Worm (Caenorhabditis elegans): Measurements from ENCODE around the gene W06B4.2.

Gene W06B4.2

DNA sequence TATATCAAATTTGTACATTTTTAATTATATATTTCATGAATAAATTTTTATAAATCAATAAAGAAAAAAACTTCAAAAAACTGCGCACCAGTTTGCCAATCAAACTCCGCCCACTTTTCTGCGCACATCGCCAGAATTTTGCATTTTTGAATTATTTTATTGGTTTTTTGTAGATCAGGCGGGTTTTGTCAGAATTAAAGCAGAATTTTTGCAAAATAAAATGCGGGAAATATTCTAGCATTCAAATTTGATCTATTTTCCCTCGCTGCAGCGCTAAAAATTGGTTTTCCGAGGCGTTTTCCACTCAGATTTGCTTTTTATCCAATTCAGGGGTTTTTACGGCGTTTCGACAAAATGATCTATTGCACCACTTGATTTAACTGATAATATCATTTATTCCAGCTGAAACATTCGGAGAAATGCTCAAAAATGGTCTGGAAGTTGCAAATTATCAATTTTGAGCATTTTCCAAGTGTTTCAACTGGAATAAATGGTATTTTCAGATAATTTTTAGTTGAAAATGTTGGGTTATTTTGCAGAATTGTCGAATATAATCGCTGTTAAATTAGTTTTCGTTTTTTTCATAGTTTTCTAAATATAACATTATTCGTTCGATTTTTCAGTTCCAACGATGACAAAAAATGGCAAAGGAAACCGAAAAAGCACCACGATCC lies 3.1 kb downstream of the W06B4.2 start, which contains the start of gene W06B4.1:
Gene W06B4.1 (plus strand): TSS at position 624 of the 674 bp plus-strand sequence.
- TF ChIP-seq egl-5 (tag; optimal IDR thresholded peaks at IDR 0.05) (no peak), fos-1 (tag; optimal IDR thresholded peaks at IDR 0.05) (no peak)

DNA sequence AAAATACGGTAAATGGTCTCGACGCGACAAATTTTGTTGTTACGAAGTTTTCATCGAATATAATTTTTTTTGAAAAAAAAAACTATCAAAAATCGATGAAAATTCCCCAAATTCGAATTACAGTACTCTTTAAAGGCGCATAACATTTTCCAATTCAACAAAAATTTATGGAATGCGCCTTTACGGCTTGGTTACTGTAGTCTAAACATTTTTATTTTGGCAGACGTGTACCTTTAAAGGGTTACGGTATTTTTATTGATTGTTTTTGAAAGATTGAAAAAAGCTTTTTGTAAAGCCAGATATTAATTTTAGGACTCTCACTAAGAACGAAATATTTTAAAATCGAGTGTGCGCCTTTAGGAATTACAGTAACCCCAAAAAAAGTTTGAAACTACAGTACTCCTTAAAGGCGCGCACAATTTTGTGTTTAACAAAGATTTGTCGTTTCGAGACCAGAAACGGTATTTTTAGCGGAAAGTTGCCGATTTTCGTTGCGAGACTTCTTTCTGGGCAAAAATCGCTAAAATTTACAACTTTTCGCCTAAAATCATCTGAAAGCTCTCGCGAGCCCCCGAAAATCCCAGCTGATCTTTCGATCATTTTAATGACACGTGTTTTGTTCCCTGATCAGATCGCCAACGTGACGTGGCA lies 6.2 kb downstream of the W06B4.2 start:
- TF ChIP-seq lin-39 (tag; optimal IDR thresholded peaks at IDR 0.05) (no peak), nhr-11 (tag; optimal IDR thresholded peaks at IDR 0.05) (no peak), egl-5 (tag; optimal IDR thresholded peaks at IDR 0.05) (no peak), ceh-28 (tag; optimal IDR thresholded peaks at IDR 0.05) (no peak), hmg-11 (tag; optimal IDR thresholded peaks at IDR 0.05) (no peak), pha-4 (tag; optimal IDR thresholded peaks at IDR 0.05) (no peak), fkh-2 (tag; optimal IDR thresholded peaks at IDR 0.05) (no peak), skn-1 (tag; optimal IDR thresholded peaks at IDR 0.05) (no peak), lsy-12 (tag; optimal IDR thresholded peaks at IDR 0.05) (no peak), snpc-4 (tag; optimal IDR thresholded peaks at IDR 0.05) (no peak), nhr-12 (tag; optimal IDR thresholded peaks at IDR 0.05) (no peak), nhr-25 (tag; optimal IDR thresholded peaks at IDR 0.05) (no peak), fos-1 (tag; optimal IDR thresholded peaks at IDR 0.05) (no peak), sea-2 (GFP tag; optimal IDR thresholded peaks at IDR 0.05) (no peak), elt-3 (tag; optimal IDR thresholded peaks at IDR 0.05) (no peak)

- TF ChIP-seq ztf-4 (tag; optimal IDR thresholded peaks at IDR 0.05), result no peak
- no peak for TF ChIP-seq fkh-10 (GFP tag; optimal IDR thresholded peaks at IDR 0.05)
- no peak for TF ChIP-seq daf-12 (tag; optimal IDR thresholded peaks at IDR 0.05)
- no peak for TF ChIP-seq egl-27 (tag; optimal IDR thresholded peaks at IDR 0.05)
- TF ChIP-seq nhr-43 (tag; optimal IDR thresholded peaks at IDR 0.05; ENCODE audit: poor library complexity, severe bottlenecking), result no peak
- no peak for TF ChIP-seq nhr-12 (tag; optimal IDR thresholded peaks at IDR 0.05)
These were observed 10.3 kb downstream of the W06B4.2 start, which contains the start of gene T05C1.1 for ce11 chrII:4478303-4478702. Gene T05C1.1 (plus strand): TSS chrII:4478603.

DNA sequence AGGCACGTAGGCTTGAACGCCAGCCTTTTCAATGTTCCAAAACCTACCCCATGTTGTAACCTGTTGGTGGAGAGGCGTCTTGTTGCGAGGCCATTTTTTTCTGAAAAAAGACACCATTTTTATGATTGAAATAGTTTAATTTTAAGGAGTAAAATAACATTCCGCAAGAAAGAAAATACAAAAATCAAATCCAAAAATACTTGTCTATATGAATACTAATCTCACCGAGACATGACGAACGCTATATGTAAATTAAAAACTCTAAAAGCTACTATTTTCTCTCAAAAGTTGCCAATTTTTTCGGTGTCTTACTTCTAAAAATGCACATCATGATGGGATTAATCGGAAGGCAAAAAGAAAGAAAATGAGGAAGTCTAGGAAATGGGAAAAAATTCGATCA lies 14.1 kb downstream of the W06B4.2 start, which contains the start of gene T05C1.2:
Gene T05C1.2 (minus strand): TSS at position 101 of the 400 bp plus-strand sequence.
- no peak for TF ChIP-seq snpc-4 (tag; optimal IDR thresholded peaks at IDR 0.05)
- TF ChIP-seq sea-2 (GFP tag; optimal IDR thresholded peaks at IDR 0.05), result no peak
- TF ChIP-seq egl-27 (tag; optimal IDR thresholded peaks at IDR 0.05), result no peak
- TF ChIP-seq nfya-1 (tag; optimal IDR thresholded peaks at IDR 0.05; ENCODE audit: insufficient read depth), result no peak
- no peak for TF ChIP-seq elt-3 (tag; optimal IDR thresholded peaks at IDR 0.05)
- no peak for TF ChIP-seq daf-12 (tag; optimal IDR thresholded peaks at IDR 0.05)
- TF ChIP-seq lsy-12 (tag; optimal IDR thresholded peaks at IDR 0.05), result no peak
- no peak for TF ChIP-seq ceh-16 (tag; optimal IDR thresholded peaks at IDR 0.05)
- TF ChIP-seq zag-1 (tag; optimal IDR thresholded peaks at IDR 0.05), result no peak
- TF ChIP-seq lin-15B (tag; optimal IDR thresholded peaks at IDR 0.05), result no peak
- TF ChIP-seq ceh-28 (tag; optimal IDR thresholded peaks at IDR 0.05), result no peak
- no peak for TF ChIP-seq lin-39 (tag; optimal IDR thresholded peaks at IDR 0.05)
- TF ChIP-seq ceh-9 (tag; optimal IDR thresholded peaks at IDR 0.05), result no peak
- TF ChIP-seq ZK546.5 (tag; optimal IDR thresholded peaks at IDR 0.05), result no peak
- no peak for TF ChIP-seq nhr-76 (tag; optimal IDR thresholded peaks at IDR 0.05)
- no peak for TF ChIP-seq aly-2 (tag; optimal IDR thresholded peaks at IDR 0.05)
- no peak for TF ChIP-seq ztf-11 (tag; optimal IDR thresholded peaks at IDR 0.05)
- no peak for TF ChIP-seq mml-1 (tag; optimal IDR thresholded peaks at IDR 0.05)
- no peak for TF ChIP-seq unc-39 (tag; optimal IDR thresholded peaks at IDR 0.05)
- no peak for TF ChIP-seq nhr-12 (tag; optimal IDR thresholded peaks at IDR 0.05)

DNA sequence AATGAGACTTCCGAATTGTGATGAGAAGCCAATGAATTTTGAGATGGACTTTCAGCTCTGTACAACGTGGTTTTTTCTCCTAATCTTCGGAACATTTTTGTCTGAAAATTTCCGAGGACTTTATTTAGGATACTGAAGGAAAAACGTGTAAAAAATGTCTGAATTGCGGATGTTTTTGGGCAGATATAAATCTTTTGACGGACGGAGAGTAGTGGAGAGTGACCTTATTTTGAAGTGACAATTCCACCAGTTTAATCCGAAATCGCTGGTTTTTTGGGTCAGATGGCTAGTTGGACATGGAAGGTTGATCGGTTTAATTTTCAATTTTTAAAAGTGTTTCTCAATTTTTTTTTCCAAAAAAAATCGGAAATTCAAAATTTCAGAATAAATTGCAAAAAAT lies 21.3 kb downstream of the W06B4.2 start, which contains the start of gene T05C1.3:
Gene T05C1.3 (minus strand): TSS at position 101 of the 400 bp plus-strand sequence.
- TF ChIP-seq ztf-11 (tag; optimal IDR thresholded peaks at IDR 0.05), result no peak
- TF ChIP-seq skn-1 (tag; optimal IDR thresholded peaks at IDR 0.05), result no peak
- TF ChIP-seq nhr-43 (tag; optimal IDR thresholded peaks at IDR 0.05; ENCODE audit: poor library complexity, severe bottlenecking), result no peak
- no peak for TF ChIP-seq ama-1 (optimal IDR thresholded peaks at IDR 0.05)
- no peak for TF ChIP-seq ceh-16 (tag; optimal IDR thresholded peaks at IDR 0.05)
- no peak for TF ChIP-seq nhr-12 (tag; optimal IDR thresholded peaks at IDR 0.05)
- no peak for TF ChIP-seq ceh-28 (tag; optimal IDR thresholded peaks at IDR 0.05)
- TF ChIP-seq lin-15B (tag; optimal IDR thresholded peaks at IDR 0.05), result no peak
- TF ChIP-seq tbx-2 (tag; optimal IDR thresholded peaks at IDR 0.05), result no peak
- no peak for TF ChIP-seq elt-2 (tag; optimal IDR thresholded peaks at IDR 0.05)
- TF ChIP-seq pqm-1 (tag; optimal IDR thresholded peaks at IDR 0.05), result no peak
- TF ChIP-seq fkh-2 (tag; optimal IDR thresholded peaks at IDR 0.05), result no peak
- no peak for TF ChIP-seq snpc-4 (tag; optimal IDR thresholded peaks at IDR 0.05)
- no peak for TF ChIP-seq unc-39 (tag; optimal IDR thresholded peaks at IDR 0.05)
- TF ChIP-seq ceh-82 (tag; optimal IDR thresholded peaks at IDR 0.05), result no peak
- no peak for TF ChIP-seq pha-4 (tag; optimal IDR thresholded peaks at IDR 0.05)
- no peak for TF ChIP-seq sea-2 (GFP tag; optimal IDR thresholded peaks at IDR 0.05)
- TF ChIP-seq nhr-28 (tag; optimal IDR thresholded peaks at IDR 0.05), result no peak
- no peak for TF ChIP-seq fos-1 (tag; optimal IDR thresholded peaks at IDR 0.05)
